Worm (Caenorhabditis elegans) whole organism, L4 larva: ENCODE measurements around the gene btb-2.

Source experiments
- Y105C5A.15 ChIP-seq: fragments of 200-800 bp; sonication (Bioruptor generic); IDR thresholded peaks from 2 replicates; pipeline ENCODE4 v1.3.6; 2022; ENCODE audit warnings: missing genetic modification characterization, missing compliant biosample characterization
- Y48G9A.11 ChIP-seq: fragments of 200-800 bp; sonication (Bioruptor generic); IDR thresholded peaks from 2 replicates; pipeline ENCODE4 v1.3.6; 2022; ENCODE audit warnings: missing genetic modification reagents, missing genetic modification characterization, missing compliant biosample characterization
- ces-1 ChIP-seq: fragments of 150-350 bp; sonication (generic microtip); optimal IDR thresholded peaks from 4 replicates; lab custom pipeline; 2014; ENCODE audit warnings: missing biosample characterization, missing genetic modification reagents, missing genetic modification characterization
- hlh-30 ChIP-seq: sonication (generic microtip); optimal IDR thresholded peaks from 2 replicates; lab custom pipeline; 2017; ENCODE audit warnings: antibody characterized with exemption, mild to moderate bottlenecking, missing genetic modification characterization, missing compliant biosample characterization; ENCODE audit not compliant: insufficient read depth
- lsy-2 ChIP-seq, 2 experiments: fragments of 150-350 bp in 1 of 2; sonication (generic microtip) in 1 of 2; optimal IDR thresholded peaks; 2 replicates each; lab custom pipeline; 2014 to 2017; ENCODE audit warnings: missing biosample characterization in 2 of 2, missing genetic modification characterization in 2 of 2
- mdl-1 ChIP-seq, 2 experiments: fragments of 150-350 bp in 1 of 2; sonication (generic microtip) in 1 of 2; optimal IDR thresholded peaks; 2 replicates each; lab custom pipeline; 2014 to 2017; ENCODE audit warnings: missing biosample characterization in 2 of 2, missing genetic modification characterization in 2 of 2
- nhr-102 ChIP-seq: sonication (generic microtip); optimal IDR thresholded peaks from 2 replicates; lab custom pipeline; 2016; ENCODE audit warnings: mild to moderate bottlenecking, missing genetic modification characterization, moderate library complexity, missing compliant biosample characterization
- nhr-237 ChIP-seq: sonication (generic microtip); optimal IDR thresholded peaks from 2 replicates; lab custom pipeline; 2017; ENCODE audit warnings: missing biosample characterization, missing genetic modification characterization
- nhr-6 ChIP-seq: fragments of 150-350 bp; optimal IDR thresholded peaks from 2 replicates; lab custom pipeline; 2014; ENCODE audit warnings: missing biosample characterization, missing genetic modification characterization
- sdz-12 ChIP-seq: fragments of 200-800 bp; sonication (Bioruptor generic); optimal IDR thresholded peaks from 2 replicates; lab custom pipeline; 2018; ENCODE audit warnings: mild to moderate bottlenecking, missing genetic modification characterization, missing compliant biosample characterization

- TF ChIP-seq hlh-30 (tag; lab: Kevin White, UChicago) (no peak), lsy-2 (tag; optimal IDR thresholded peaks at IDR 0.05; lab: Kevin White, UChicago) (no peak), mdl-1 (tag; optimal IDR thresholded peaks at IDR 0.05; lab: Kevin White, UChicago) (no peak), Y105C5A.15 (no peak), nhr-102 (tag; lab: Kevin White, UChicago) (no peak), nhr-237 (tag; lab: Kevin White, UChicago) (no peak), Y48G9A.11 (GFP tag; lab: Robert Waterston, UW) (no peak), sdz-12 (GFP tag; lab: Kevin White, UChicago) (no peak), nhr-6 (tag; lab: Kevin White, UChicago) (no peak), ces-1 (GFP tag; lab: Kevin White, UChicago) (no peak)
Measured at ce11 chrII:6407279-6407678, 5.5 kb downstream of the btb-2 start, which contains the start of gene spp-11.
